Fruit fly (Drosophila melanogaster) whole organism, prepupa: ENCODE measurements around the gene CG6678.
A peak's percentile ranks its signal among the peaks of the same experiment; 100 is the strongest.

Experiments used
- CG11902 ChIP-seq: fragments of 200-800 bp; sonication (Bioruptor generic); optimal IDR thresholded peaks from 3 replicates; lab custom pipeline; 2016; ENCODE audit warnings: missing biosample characterization, missing genetic modification characterization
- CG6163 ChIP-seq: fragments of 200-800 bp; sonication (Bioruptor generic); IDR thresholded peaks from 3 replicates; pipeline ENCODE4 v1.3.6; 2022; ENCODE audit warnings: missing biosample characterization, missing genetic modification characterization
- CG6792 ChIP-seq: fragments of 200-800 bp; sonication (Bioruptor generic); optimal IDR thresholded peaks from 3 replicates; lab custom pipeline; 2016; ENCODE audit warnings: missing biosample characterization, missing genetic modification characterization
- CG6808 ChIP-seq: fragments of 200-800 bp; sonication (Bioruptor generic); optimal IDR thresholded peaks from 3 replicates; lab custom pipeline; 2017; ENCODE audit warnings: missing biosample characterization, missing genetic modification characterization, mild to moderate bottlenecking, moderate library complexity, missing genetic modification reagents
- CG6854 ChIP-seq: fragments of 200-800 bp; sonication (Bioruptor generic); optimal IDR thresholded peaks from 2 replicates; lab custom pipeline; 2017; ENCODE audit warnings: missing biosample characterization, mild to moderate bottlenecking, missing genetic modification characterization
- lz ChIP-seq: fragments of 200-800 bp; sonication (Bioruptor generic); optimal IDR thresholded peaks from 3 replicates; lab custom pipeline; 2016; ENCODE audit warnings: missing biosample characterization, missing genetic modification characterization

DNA sequence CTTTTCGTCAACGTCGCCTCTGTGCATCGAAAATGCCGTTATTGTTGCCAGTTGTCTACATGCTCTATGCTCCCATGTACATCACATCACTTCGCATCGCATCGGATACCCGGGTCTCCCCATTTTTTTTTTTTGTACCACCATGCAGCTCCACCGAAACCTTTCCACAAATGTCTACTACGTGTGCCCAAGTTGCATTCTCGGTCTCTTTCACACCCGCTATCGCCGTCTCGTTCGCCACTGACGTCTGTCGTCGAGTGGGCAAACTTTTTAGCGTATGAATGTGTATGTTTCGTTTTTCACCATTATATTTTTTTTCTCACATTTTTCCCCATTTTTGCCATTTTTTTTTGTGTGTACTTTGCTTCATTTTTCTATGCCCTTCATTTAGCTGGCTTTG is 5.6 kb downstream of the CG6678 start:
- TF ChIP-seq CG6808 (GFP tag; lab: Kevin White, UChicago) (peak; percentile 17), CG11902 (GFP tag; lab: Kevin White, UChicago) (no peak), CG6163 (peak; percentile 56; the same call in 2 of the 3 replicates), CG6854 (GFP tag; lab: Kevin White, UChicago) (no peak), lz (GFP tag; lab: Kevin White, UChicago) (no peak), CG6792 (no peak)
